Worm (Caenorhabditis elegans) whole organism, L3 larva: ENCODE data around the gene srt-53.

Source experiments
- ZK546.5 ChIP-seq: sonication (generic microtip); optimal IDR thresholded peaks from 2 replicates; lab custom pipeline; 2017; ENCODE audit warnings: missing biosample characterization, missing genetic modification characterization
- aly-2 ChIP-seq: fragments of 150-350 bp; optimal IDR thresholded peaks from 2 replicates; lab custom pipeline; 2014; ENCODE audit warnings: missing biosample characterization, missing genetic modification characterization
- ama-1 ChIP-seq: fragments of 150-350 bp; optimal IDR thresholded peaks from 2 replicates; lab custom pipeline; 2018
- ceh-16 ChIP-seq: sonication (generic microtip); optimal IDR thresholded peaks from 2 replicates; lab custom pipeline; 2017; ENCODE audit warnings: missing biosample characterization, missing genetic modification characterization
- ceh-82 ChIP-seq: fragments of 150-350 bp; optimal IDR thresholded peaks from 2 replicates; lab custom pipeline; 2014; ENCODE audit warnings: missing biosample characterization, missing genetic modification characterization
- ceh-9 ChIP-seq: sonication (generic microtip); optimal IDR thresholded peaks from 2 replicates; lab custom pipeline; 2018; ENCODE audit warnings: missing biosample characterization, missing genetic modification characterization
- daf-12 ChIP-seq: fragments of 150-350 bp; optimal IDR thresholded peaks from 2 replicates; lab custom pipeline; 2014; ENCODE audit warnings: missing biosample characterization, missing genetic modification reagents, missing genetic modification characterization
- egl-27 ChIP-seq: sonication (generic microtip); optimal IDR thresholded peaks from 4 replicates; lab custom pipeline; 2017; ENCODE audit warnings: missing biosample characterization, missing genetic modification reagents, missing genetic modification characterization
- egl-5 ChIP-seq: fragments of 150-350 bp; optimal IDR thresholded peaks from 2 replicates; lab custom pipeline; 2017; ENCODE audit warnings: missing biosample characterization, missing genetic modification reagents, missing genetic modification characterization, inconsistent platforms
- elt-1 ChIP-seq: fragments of 150-350 bp; optimal IDR thresholded peaks from 2 replicates; lab custom pipeline; 2014; ENCODE audit warnings: missing biosample characterization, missing genetic modification characterization
- elt-3 ChIP-seq, 3 experiments: fragments of 150-350 bp in 1 of 3; sonication (generic microtip) in 2 of 3; optimal IDR thresholded peaks; 2 replicates in 2 of 3; 4 replicates in 1 of 3; lab custom pipeline; 2014 to 2017; ENCODE audit warnings: missing biosample characterization in 3 of 3, missing genetic modification characterization in 3 of 3
- eor-1 ChIP-seq, 2 experiments: fragments of 150-350 bp; optimal IDR thresholded peaks; 2 replicates each; lab custom pipeline; 2014 to 2018; ENCODE audit warnings: missing biosample characterization in 2 of 2, missing genetic modification characterization in 2 of 2
- fkh-10 ChIP-seq: sonication (generic microtip); optimal IDR thresholded peaks from 2 replicates; lab custom pipeline; 2017; ENCODE audit warnings: missing biosample characterization, missing genetic modification reagents, missing genetic modification characterization
- fos-1 ChIP-seq: fragments of 150-350 bp; optimal IDR thresholded peaks from 2 replicates; lab custom pipeline; 2014; ENCODE audit warnings: missing biosample characterization, missing genetic modification characterization
- hmg-11 ChIP-seq: sonication (generic microtip); optimal IDR thresholded peaks from 2 replicates; lab custom pipeline; 2016; ENCODE audit warnings: missing genetic modification characterization, missing compliant biosample characterization
- jun-1 ChIP-seq: fragments of 150-350 bp; optimal IDR thresholded peaks from 2 replicates; lab custom pipeline; 2014; ENCODE audit warnings: missing biosample characterization, missing genetic modification reagents, missing genetic modification characterization
- lin-39 ChIP-seq: fragments of 150-350 bp; optimal IDR thresholded peaks from 2 replicates; lab custom pipeline; 2018; ENCODE audit warnings: missing biosample characterization, missing genetic modification reagents, missing genetic modification characterization
- lsy-12 ChIP-seq: sonication (generic microtip); optimal IDR thresholded peaks from 2 replicates; lab custom pipeline; 2016; ENCODE audit warnings: mild to moderate bottlenecking, missing genetic modification characterization, missing compliant biosample characterization
- mdl-1 ChIP-seq: fragments of 150-350 bp; optimal IDR thresholded peaks from 2 replicates; lab custom pipeline; 2014; ENCODE audit warnings: missing biosample characterization, missing genetic modification characterization
- mml-1 ChIP-seq: fragments of 150-350 bp; sonication (generic microtip); optimal IDR thresholded peaks from 3 replicates; lab custom pipeline; 2014; ENCODE audit warnings: missing biosample characterization, missing genetic modification characterization
- nfya-1 ChIP-seq: sonication (generic microtip); optimal IDR thresholded peaks from 2 replicates; lab custom pipeline; 2017; ENCODE audit warnings: missing genetic modification characterization, mild to moderate bottlenecking, missing compliant biosample characterization, antibody characterized with exemption, moderate library complexity; ENCODE audit not compliant: insufficient read depth
- nhr-11 ChIP-seq: fragments of 150-350 bp; optimal IDR thresholded peaks from 2 replicates; lab custom pipeline; 2014; ENCODE audit warnings: missing biosample characterization, missing genetic modification characterization
- nhr-12 ChIP-seq: fragments of 150-350 bp; optimal IDR thresholded peaks from 2 replicates; lab custom pipeline; 2014; ENCODE audit warnings: missing biosample characterization, missing genetic modification characterization
- nhr-23 ChIP-seq: fragments of 150-350 bp; optimal IDR thresholded peaks from 2 replicates; lab custom pipeline; 2014; ENCODE audit warnings: missing biosample characterization, missing genetic modification reagents, missing genetic modification characterization
- nhr-237 ChIP-seq: fragments of 150-350 bp; optimal IDR thresholded peaks from 2 replicates; lab custom pipeline; 2014; ENCODE audit warnings: missing biosample characterization, missing genetic modification characterization
- nhr-43 ChIP-seq: sonication (generic microtip); optimal IDR thresholded peaks from 2 replicates; lab custom pipeline; 2016; ENCODE audit warnings: mild to moderate bottlenecking, missing genetic modification characterization, missing compliant biosample characterization; ENCODE audit not compliant: poor library complexity, severe bottlenecking
- nhr-77 ChIP-seq: fragments of 150-350 bp; optimal IDR thresholded peaks from 2 replicates; lab custom pipeline; 2014; ENCODE audit warnings: missing biosample characterization, missing genetic modification characterization
- pha-4 ChIP-seq: fragments of 150-350 bp; optimal IDR thresholded peaks from 2 replicates; lab custom pipeline; 2014; ENCODE audit warnings: missing biosample characterization, missing genetic modification reagents, missing genetic modification characterization
- tbx-2 ChIP-seq: sonication (generic microtip); optimal IDR thresholded peaks from 2 replicates; lab custom pipeline; 2016; ENCODE audit warnings: mild to moderate bottlenecking, missing genetic modification characterization, missing compliant biosample characterization
- unc-39 ChIP-seq: sonication (generic microtip); optimal IDR thresholded peaks from 4 replicates; lab custom pipeline; 2017; ENCODE audit warnings: missing biosample characterization, missing genetic modification characterization
- ztf-11 ChIP-seq: fragments of 150-350 bp; optimal IDR thresholded peaks from 2 replicates; lab custom pipeline; 2014; ENCODE audit warnings: missing biosample characterization, missing genetic modification characterization
- ztf-4 ChIP-seq: fragments of 150-350 bp; optimal IDR thresholded peaks from 2 replicates; lab custom pipeline; 2014; ENCODE audit warnings: missing biosample characterization, missing genetic modification characterization

srt-53 gene

DNA sequence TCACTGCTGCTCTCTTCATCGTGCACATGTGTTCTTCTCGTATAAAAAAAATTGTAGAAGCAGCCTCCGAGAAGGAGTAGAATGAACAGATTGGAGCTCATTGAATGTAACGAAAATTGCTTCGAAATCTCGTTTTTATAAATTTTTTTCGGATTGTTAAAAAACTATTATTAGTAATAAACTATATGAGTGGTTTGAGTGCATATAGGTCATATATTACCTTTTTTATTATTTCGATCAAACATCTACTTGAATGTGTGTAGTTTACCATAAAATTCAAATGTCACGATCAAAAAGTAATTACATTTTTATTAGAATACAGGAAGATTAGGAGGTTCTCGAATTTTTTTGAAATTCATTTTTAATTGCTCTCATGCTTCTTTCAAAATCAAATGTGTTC, 12.7 kb upstream of the srt-53 start, which contains the start of gene clec-216:
Gene clec-216, minus strand, starts transcription at position 101 of the 400 bp plus-strand sequence.
- no peak for TF ChIP-seq nhr-23

DNA sequence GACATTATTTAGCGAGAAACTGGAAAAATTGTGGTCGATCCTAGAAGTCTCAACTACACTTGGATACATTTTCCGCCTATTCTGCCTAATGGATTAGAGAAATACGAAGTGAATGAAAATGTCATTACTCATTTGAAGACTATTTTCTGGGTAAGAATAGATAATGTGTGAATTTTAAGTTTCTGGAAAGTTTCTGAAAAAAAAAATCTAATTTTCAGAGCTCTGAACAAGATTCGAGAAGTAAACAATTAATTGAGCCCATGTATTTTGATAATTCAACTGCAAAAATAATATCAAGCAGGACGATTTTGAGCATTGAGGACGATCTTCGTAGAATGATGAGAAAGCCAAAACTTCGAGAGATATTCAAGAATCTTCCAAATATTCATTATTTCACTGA, 6.0 kb upstream of the srt-53 start:
- no peak for TF ChIP-seq lin-39 (tag; lab: Kevin White, UChicago)
- TF ChIP-seq unc-39 (tag; lab: Kevin White, UChicago) = no peak
- TF ChIP-seq, all 47 proteins: peak for 0

DNA sequence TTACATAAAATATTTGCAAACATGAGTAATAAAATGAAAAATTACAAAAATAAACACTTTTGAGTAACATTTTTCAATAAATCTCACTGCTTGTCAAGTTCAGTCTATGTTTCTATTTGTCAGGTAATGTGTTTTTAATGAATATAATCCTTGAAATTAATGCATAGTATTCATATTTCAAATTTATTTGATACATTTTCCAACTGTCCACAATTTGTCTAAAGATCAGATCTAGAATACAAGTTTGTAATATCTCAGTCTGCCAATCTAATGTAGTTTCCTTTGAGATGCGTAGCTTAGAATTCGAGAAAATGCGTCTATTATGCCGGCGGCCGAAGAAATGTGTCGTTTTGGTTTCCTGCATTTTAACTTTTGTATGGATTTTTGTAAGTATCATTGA, 3.4 kb upstream of the srt-53 start, which contains the start of gene Y97E10B.1:
Gene Y97E10B.1, plus strand, starts transcription at position 301 of the 400 bp plus-strand sequence.
- TF ChIP-seq fkh-10 (GFP tag; lab: Kevin White, UChicago) (no peak), fos-1 (no peak), ceh-9 (tag; lab: Kevin White, UChicago) (no peak), ZK546.5 (tag; lab: Kevin White, UChicago) (no peak), hmg-11 (tag; lab: Kevin White, UChicago) (no peak), ama-1 (lab: Kevin White, UChicago) (no peak), aly-2 (tag; lab: Kevin White, UChicago) (no peak), mml-1 (tag; lab: Kevin White, UChicago) (no peak), ztf-11 (no peak)

DNA sequence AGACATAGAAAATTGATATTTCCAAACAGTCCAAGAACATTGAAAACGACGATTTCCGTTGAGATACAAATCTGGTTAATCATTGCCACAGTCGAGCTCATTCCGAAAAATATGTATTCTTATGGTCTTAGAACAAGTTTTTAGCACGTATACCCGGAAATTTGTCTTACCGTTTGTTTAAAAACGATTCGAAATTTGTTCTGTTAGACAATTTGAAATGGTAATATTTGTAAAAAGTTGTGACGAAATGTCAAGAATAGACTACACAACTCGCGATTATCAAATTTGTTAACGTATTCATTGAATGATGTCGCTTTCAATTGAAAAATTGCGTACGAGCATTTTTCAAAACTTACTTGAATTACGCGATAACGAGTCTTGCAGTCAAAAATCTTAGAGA, 3.0 kb downstream of the srt-53 start, which contains the start of gene srsx-3:
Gene srsx-3, minus strand, starts transcription at position 101 of the 400 bp plus-strand sequence.
- TF ChIP-seq nfya-1 (tag; lab: Kevin White, UChicago) = no peak
- no peak for TF ChIP-seq nhr-12 (tag; lab: Kevin White, UChicago)
- TF ChIP-seq ceh-82 (tag; lab: Kevin White, UChicago) = no peak
- no peak for TF ChIP-seq egl-27
- no peak for TF ChIP-seq ztf-11
- TF ChIP-seq nhr-237 (tag; lab: Kevin White, UChicago) = no peak
- TF ChIP-seq tbx-2 = no peak
- no peak for TF ChIP-seq lsy-12 (tag; lab: Kevin White, UChicago)
- no peak for TF ChIP-seq elt-3 (tag; optimal IDR thresholded peaks at IDR 0.05; lab: Kevin White, UChicago)
- no peak for TF ChIP-seq unc-39 (tag; lab: Kevin White, UChicago)
- TF ChIP-seq eor-1 (tag; optimal IDR thresholded peaks at IDR 0.05; lab: Kevin White, UChicago) = no peak
- no peak for TF ChIP-seq daf-12 (tag; lab: Kevin White, UChicago)
- no peak for TF ChIP-seq ama-1 (lab: Kevin White, UChicago)

DNA sequence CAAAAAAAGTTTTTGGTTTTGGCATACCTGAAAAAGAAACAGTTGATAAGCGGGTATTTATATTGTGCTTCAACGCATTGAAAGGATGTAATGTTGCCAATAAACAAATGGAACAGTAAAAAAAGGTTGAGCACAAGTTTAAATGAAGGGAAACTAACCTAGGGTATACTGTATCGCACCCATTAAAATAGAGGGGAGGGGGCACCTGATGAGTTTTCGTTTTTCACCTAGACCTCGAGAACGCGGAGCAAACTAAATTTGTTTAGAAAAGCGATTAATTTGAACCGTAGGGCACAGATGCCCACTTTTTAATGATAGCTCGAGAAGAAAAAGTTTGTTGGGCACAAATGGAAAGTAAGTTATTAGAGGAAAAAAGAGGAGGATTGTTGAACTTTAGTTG, 7.2 kb downstream of the srt-53 start, which contains the start of gene ncx-10:
Gene ncx-10, minus strand, starts transcription at position 101 of the 400 bp plus-strand sequence.
- no peak for TF ChIP-seq fkh-10 (GFP tag; lab: Kevin White, UChicago)
- no peak for TF ChIP-seq elt-1 (tag; lab: Kevin White, UChicago)
- TF ChIP-seq egl-5 = no peak
- no peak for TF ChIP-seq fos-1
- TF ChIP-seq nhr-237 (tag; lab: Kevin White, UChicago) = no peak
- no peak for TF ChIP-seq ztf-4 (tag; lab: Kevin White, UChicago)
- TF ChIP-seq lsy-12 (tag; lab: Kevin White, UChicago) = no peak
- TF ChIP-seq pha-4 = no peak
- TF ChIP-seq mdl-1 (tag; lab: Kevin White, UChicago) = no peak
- no peak for TF ChIP-seq ZK546.5 (tag; lab: Kevin White, UChicago)
- TF ChIP-seq nhr-43 (tag; lab: Kevin White, UChicago) = no peak
- TF ChIP-seq nhr-11 (tag; lab: Kevin White, UChicago) = no peak

DNA sequence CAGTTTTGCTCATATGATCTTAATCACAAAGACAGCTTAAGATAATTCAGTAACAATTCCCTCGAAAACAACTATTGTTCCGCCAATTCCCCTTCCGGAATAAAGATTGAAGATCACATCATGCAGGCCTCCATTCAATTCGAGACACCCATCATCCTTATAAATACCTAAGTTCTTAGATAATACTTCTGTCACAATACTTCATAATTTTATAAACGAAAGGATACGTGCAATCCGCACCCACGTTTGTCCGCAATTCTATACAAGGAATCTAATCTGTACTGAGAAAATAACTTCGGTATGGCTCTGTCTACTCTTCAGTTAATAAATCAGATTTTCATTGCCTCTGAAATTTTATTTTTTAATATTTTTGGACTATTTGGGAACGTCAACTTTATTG, 11.5 kb downstream of the srt-53 start, which contains the start of gene srsx-5:
Gene srsx-5, plus strand, starts transcription at position 301 of the 400 bp plus-strand sequence.
- no peak for TF ChIP-seq fkh-10 (GFP tag; lab: Kevin White, UChicago)
- no peak for TF ChIP-seq nhr-77 (tag; lab: Kevin White, UChicago)
- no peak for TF ChIP-seq nhr-12 (tag; lab: Kevin White, UChicago)
- TF ChIP-seq ZK546.5 (tag; lab: Kevin White, UChicago) = no peak
- TF ChIP-seq jun-1 (tag; lab: Kevin White, UChicago) = no peak
- TF ChIP-seq ztf-11 = no peak
- no peak for TF ChIP-seq egl-27
- TF ChIP-seq unc-39 (tag; lab: Kevin White, UChicago) = no peak
- no peak for TF ChIP-seq mml-1 (tag; lab: Kevin White, UChicago)
- no peak for TF ChIP-seq ceh-16
- TF ChIP-seq, all 47 proteins: peak for 0
